Worm (Caenorhabditis elegans): ENCODE results near the gene mig-15.

Gene mig-15

ce11 chrX:10412425-10412824, 16.0 kb downstream of the mig-15 start, which contains the start of gene acr-8:
TSS of gene acr-8 (plus strand) at chrX:10412725.
- no peak for TF ChIP-seq ceh-14 (tag; optimal IDR thresholded peaks at IDR 0.05)
- no peak for TF ChIP-seq che-1 (tag; optimal IDR thresholded peaks at IDR 0.05)
- TF ChIP-seq ceh-22 (tag; optimal IDR thresholded peaks at IDR 0.05): no peak
- TF ChIP-seq sox-2 (GFP tag; IDR thresholded peaks at IDR 0.05): no peak
- TF ChIP-seq ceh-18 (tag; optimal IDR thresholded peaks at IDR 0.05): no peak
- TF ChIP-seq F13H6.1 (tag; optimal IDR thresholded peaks at IDR 0.05): no peak
- no peak for TF ChIP-seq ahr-1 (tag; optimal IDR thresholded peaks at IDR 0.05)
- no peak for TF ChIP-seq unc-86 (tag; optimal IDR thresholded peaks at IDR 0.05)

ce11 chrX:10410539-10410938, 17.9 kb downstream of the mig-15 start:
- TF ChIP-seq mec-3 (tag; optimal IDR thresholded peaks at IDR 0.05; ENCODE audit: borderline replicate concordance) (no peak), zip-5 (tag; optimal IDR thresholded peaks at IDR 0.05) (no peak), unc-3 (GFP tag; conservative IDR thresholded peaks at IDR 0.05) (no peak), unc-3 (tag; optimal IDR thresholded peaks at IDR 0.05) (no peak), ztf-16 (tag; optimal IDR thresholded peaks at IDR 0.05) (no peak), rnt-1 (tag; optimal IDR thresholded peaks at IDR 0.05) (peak; percentile 70), syd-9 (tag; optimal IDR thresholded peaks at IDR 0.05) (no peak), ceh-18 (tag; optimal IDR thresholded peaks at IDR 0.05) (peak; percentile 81), unc-55 (GFP tag; optimal IDR thresholded peaks at IDR 0.05) (peak; percentile 64), madf-2 (tag; optimal IDR thresholded peaks at IDR 0.05) (no peak)

- TF ChIP-seq pqm-1 (tag; optimal IDR thresholded peaks at IDR 0.05) (no peak), ceh-19 (GFP tag; optimal IDR thresholded peaks at IDR 0.05) (no peak), ztf-16 (tag; optimal IDR thresholded peaks at IDR 0.05) (no peak), ceh-14 (tag; optimal IDR thresholded peaks at IDR 0.05) (no peak), ceh-48 (tag; optimal IDR thresholded peaks at IDR 0.05) (no peak), syd-9 (tag; optimal IDR thresholded peaks at IDR 0.05) (no peak), pros-1 (tag; optimal IDR thresholded peaks at IDR 0.05) (no peak), T23F11.4 (GFP tag; optimal IDR thresholded peaks at IDR 0.05) (no peak), hlh-6 (tag; optimal IDR thresholded peaks at IDR 0.05) (no peak), Y22D7AL.16 (tag; optimal IDR thresholded peaks at IDR 0.05) (no peak), ceh-2 (tag; optimal IDR thresholded peaks at IDR 0.05) (no peak), npax-4 (tag; optimal IDR thresholded peaks at IDR 0.05) (no peak), rnt-1 (tag; optimal IDR thresholded peaks at IDR 0.05) (no peak), pat-9 (tag; optimal IDR thresholded peaks at IDR 0.05) (no peak), nhr-232 (tag; optimal IDR thresholded peaks at IDR 0.05) (no peak), unc-86 (tag; optimal IDR thresholded peaks at IDR 0.05) (no peak)
These were observed 21.6 kb downstream of the mig-15 start, which contains the start of gene ZC504.1 for ce11 chrX:10406850-10407249. TSS of gene ZC504.1 (plus strand) at chrX:10407150.

ce11 chrX:10406203-10406602, 22.3 kb downstream of the mig-15 start, which contains the start of gene gur-3:
TSS of gene gur-3 (minus strand) at chrX:10406303.
- TF ChIP-seq Y22D7AL.16 (tag; optimal IDR thresholded peaks at IDR 0.05) (no peak), F13H6.1 (tag; optimal IDR thresholded peaks at IDR 0.05) (no peak), pax-1 (tag; optimal IDR thresholded peaks at IDR 0.05) (no peak)

ce11 chrX:10404051-10404450, 24.4 kb downstream of the mig-15 start:
- TF ChIP-seq tbx-7 (tag; optimal IDR thresholded peaks at IDR 0.05) (no peak), unc-42 (tag; optimal IDR thresholded peaks at IDR 0.05) (no peak), pat-9 (tag; optimal IDR thresholded peaks at IDR 0.05) (no peak), T23F11.4 (GFP tag; optimal IDR thresholded peaks at IDR 0.05) (no peak), lin-11 (tag; optimal IDR thresholded peaks at IDR 0.05) (no peak), ahr-1 (tag; optimal IDR thresholded peaks at IDR 0.05) (no peak), ztf-16 (tag; optimal IDR thresholded peaks at IDR 0.05) (no peak)

- no peak for TF ChIP-seq eyg-1 (tag; optimal IDR thresholded peaks at IDR 0.05)
- TF ChIP-seq che-1 (tag; optimal IDR thresholded peaks at IDR 0.05): no peak
- no peak for TF ChIP-seq ceh-31 (tag; optimal IDR thresholded peaks at IDR 0.05)
- no peak for TF ChIP-seq F13H6.1 (tag; optimal IDR thresholded peaks at IDR 0.05)
- no peak for TF ChIP-seq T23F11.4 (GFP tag; optimal IDR thresholded peaks at IDR 0.05)
- TF ChIP-seq sdc-2 (tag; optimal IDR thresholded peaks at IDR 0.05): no peak
- TF ChIP-seq unc-55 (GFP tag; optimal IDR thresholded peaks at IDR 0.05): no peak
- TF ChIP-seq K09A11.1 (tag; optimal IDR thresholded peaks at IDR 0.05; ENCODE audit: insufficient read depth): no peak
- TF ChIP-seq ceh-19 (GFP tag; optimal IDR thresholded peaks at IDR 0.05): no peak
- TF ChIP-seq C08G9.2 (tag; optimal IDR thresholded peaks at IDR 0.05): no peak
- TF ChIP-seq zip-5 (tag; optimal IDR thresholded peaks at IDR 0.05): no peak
- TF ChIP-seq ets-4 (tag; optimal IDR thresholded peaks at IDR 0.05): no peak
- no peak for TF ChIP-seq pqm-1 (tag; optimal IDR thresholded peaks at IDR 0.05)
- no peak for TF ChIP-seq ceh-6 (GFP tag; optimal IDR thresholded peaks at IDR 0.05)
- TF ChIP-seq unc-42 (tag; optimal IDR thresholded peaks at IDR 0.05): no peak
- TF ChIP-seq unc-86 (tag; optimal IDR thresholded peaks at IDR 0.05): no peak
- no peak for TF ChIP-seq lin-11 (tag; optimal IDR thresholded peaks at IDR 0.05)
- no peak for TF ChIP-seq ama-1 (optimal IDR thresholded peaks at IDR 0.05)
- TF ChIP-seq hlh-15 (tag; optimal IDR thresholded peaks at IDR 0.05): no peak
These were observed 27.3 kb downstream of the mig-15 start for ce11 chrX:10401118-10401517.
